Fruit fly (Drosophila melanogaster): ENCODE results near the gene CG10098.

CG10098 gene

DNA sequence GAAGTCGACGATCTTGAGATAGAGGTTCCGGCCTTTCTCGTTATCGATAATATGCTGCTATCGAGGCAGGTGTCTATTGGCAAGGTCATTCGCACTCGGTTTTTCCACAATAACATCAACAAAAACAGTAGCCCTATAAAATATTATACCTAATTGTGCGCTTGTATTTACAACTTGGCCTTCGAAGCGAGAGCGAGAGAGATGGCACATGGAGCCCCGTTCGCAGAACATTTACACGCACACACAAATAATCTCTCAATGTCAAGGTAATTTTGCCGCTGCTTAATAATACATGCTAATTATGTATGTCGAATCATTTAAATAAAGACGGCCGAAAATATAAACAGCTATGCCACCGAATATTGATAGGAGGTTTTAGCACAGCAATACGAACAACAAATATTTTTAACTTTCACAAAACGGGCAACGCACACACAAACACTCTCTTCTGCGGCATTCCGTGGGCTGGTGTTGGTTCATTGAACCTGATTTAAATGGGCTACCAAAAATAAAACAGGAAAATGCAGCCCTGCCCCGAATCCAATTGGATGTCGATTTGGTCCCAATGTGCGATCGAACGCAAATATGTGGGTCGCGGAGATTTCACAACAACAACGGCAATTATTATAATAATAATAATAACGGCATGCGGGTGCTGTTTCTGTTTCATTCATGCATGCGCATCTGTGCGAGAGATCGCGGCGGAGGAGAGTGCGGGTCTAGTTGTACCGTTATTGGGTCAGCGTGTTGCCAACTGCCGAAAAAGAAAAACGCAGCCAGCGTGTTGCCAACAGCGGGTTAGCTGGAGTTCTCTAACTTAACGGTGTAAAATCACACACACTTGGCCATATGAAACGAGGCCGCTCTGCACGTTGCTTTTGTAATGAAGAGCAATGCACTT is 1.9 kb upstream of the CG10098 start (continued):
- no peak for TF ChIP-seq CG2129 (GFP tag; IDR thresholded peaks at IDR 0.05; ENCODE audit: partially characterized antibody)
- TF ChIP-seq CG33557 (GFP tag; optimal IDR thresholded peaks at IDR 0.05): no peak
- TF ChIP-seq ash1 (GFP tag; optimal IDR thresholded peaks at IDR 0.05): no peak
- TF ChIP-seq CG30431 (GFP tag; optimal IDR thresholded peaks at IDR 0.05): no peak
- TF ChIP-seq trh (GFP tag; optimal IDR thresholded peaks at IDR 0.05): no peak
- TF ChIP-seq fru (optimal IDR thresholded peaks at IDR 0.05): no peak
- TF ChIP-seq Nf-YB (GFP tag; optimal IDR thresholded peaks at IDR 0.05): peak; percentile 21
- no peak for TF ChIP-seq Ada2b (GFP tag; IDR thresholded peaks at IDR 0.05)
- no peak for TF ChIP-seq CG32532 (GFP tag; IDR thresholded peaks at IDR 0.05)
- TF ChIP-seq CG11696 (GFP tag; IDR thresholded peaks at IDR 0.05): no peak
- no peak for TF ChIP-seq Atf6 (GFP tag; IDR thresholded peaks at IDR 0.05)
- no peak for TF ChIP-seq Sin3A (optimal IDR thresholded peaks at IDR 0.05)
- no peak for TF ChIP-seq ATbp (GFP tag; optimal IDR thresholded peaks at IDR 0.05)
- no peak for TF ChIP-seq Hey (tag; optimal IDR thresholded peaks at IDR 0.05)
- no peak for TF ChIP-seq sqz (GFP tag; optimal IDR thresholded peaks at IDR 0.05)
- no peak for TF ChIP-seq Oli (tag; optimal IDR thresholded peaks at IDR 0.05)
- TF ChIP-seq CG15073 (GFP tag; optimal IDR thresholded peaks at IDR 0.05): no peak
- TF ChIP-seq Hr51 (GFP tag; optimal IDR thresholded peaks at IDR 0.05): no peak
- TF ChIP-seq CG14667 (GFP tag; IDR thresholded peaks at IDR 0.05): no peak
- TF ChIP-seq chn (GFP tag; optimal IDR thresholded peaks at IDR 0.05): no peak
- no peak for TF ChIP-seq Sox102F (GFP tag; optimal IDR thresholded peaks at IDR 0.05)
- peak; percentile 2 for TF ChIP-seq dmrt99B (tag; optimal IDR thresholded peaks at IDR 0.05)
- TF ChIP-seq Oaz (GFP tag; IDR thresholded peaks at IDR 0.05): no peak
- no peak for TF ChIP-seq Myb (GFP tag; optimal IDR thresholded peaks at IDR 0.05)
- no peak for TF ChIP-seq CG13894 (tag; optimal IDR thresholded peaks at IDR 0.05)
- TF ChIP-seq lilli (GFP tag; optimal IDR thresholded peaks at IDR 0.05): no peak
- no peak for TF ChIP-seq Dip2 (GFP tag; IDR thresholded peaks at IDR 0.05)
- TF ChIP-seq CG9932 (GFP tag; IDR thresholded peaks at IDR 0.05): no peak
- no peak for TF ChIP-seq disco-r (GFP tag; optimal IDR thresholded peaks at IDR 0.05)
- TF ChIP-seq CG5180 (GFP tag; optimal IDR thresholded peaks at IDR 0.05): no peak
- no peak for TF ChIP-seq HLHmδ (GFP tag; optimal IDR thresholded peaks at IDR 0.05)
- no peak for TF ChIP-seq Meics (GFP tag; optimal IDR thresholded peaks at IDR 0.05)
- no peak for TF ChIP-seq wek (GFP tag; optimal IDR thresholded peaks at IDR 0.05)
- TF ChIP-seq Lhr (GFP tag; optimal IDR thresholded peaks at IDR 0.05): no peak
- peak; percentile 70 for TF ChIP-seq nerfin-1 (tag; optimal IDR thresholded peaks at IDR 0.05)
- TF ChIP-seq CoRest (tag; optimal IDR thresholded peaks at IDR 0.05): no peak
- TF ChIP-seq ase (GFP tag; IDR thresholded peaks at IDR 0.05): no peak
- TF ChIP-seq Sry-δ (GFP tag; optimal IDR thresholded peaks at IDR 0.05): no peak
- TF ChIP-seq caup (GFP tag; optimal IDR thresholded peaks at IDR 0.05; ENCODE audit: severe bottlenecking): no peak
- no peak for TF ChIP-seq bowl (GFP tag; IDR thresholded peaks at IDR 0.05)
- no peak for TF ChIP-seq CG33213 (GFP tag; optimal IDR thresholded peaks at IDR 0.05)
- no peak for TF ChIP-seq ken (GFP tag; IDR thresholded peaks at IDR 0.05)
- no peak for TF ChIP-seq Hr39 (optimal IDR thresholded peaks at IDR 0.05)
- TF ChIP-seq CG10366 (GFP tag; IDR thresholded peaks at IDR 0.05): no peak
- no peak for TF ChIP-seq CG15696 (tag; optimal IDR thresholded peaks at IDR 0.05)
- TF ChIP-seq CG9727 (GFP tag; optimal IDR thresholded peaks at IDR 0.05): peak; percentile 2
- TF ChIP-seq fd3F (GFP tag; optimal IDR thresholded peaks at IDR 0.05): no peak
- TF ChIP-seq shn (GFP tag; optimal IDR thresholded peaks at IDR 0.05): no peak
- TF ChIP-seq jing (GFP tag; optimal IDR thresholded peaks at IDR 0.05): no peak
- no peak for TF ChIP-seq Spps (tag; optimal IDR thresholded peaks at IDR 0.05)
